Worm (Caenorhabditis elegans) whole organism, mixed stage, embryonic: ENCODE measurements around the gene T13C2.3.
A peak's percentile ranks its signal among the peaks of the same experiment; 100 is the strongest.

Experiments
- M03D4.4 ChIP-seq: sonication (generic microtip); optimal IDR thresholded peaks from 2 replicates; lab custom pipeline; 2017; ENCODE audit warnings: mild to moderate bottlenecking, missing genetic modification characterization, missing compliant biosample characterization
- bed-3 ChIP-seq: fragments of 200-800 bp; sonication (Bioruptor generic); optimal IDR thresholded peaks from 3 replicates; lab custom pipeline; 2018; ENCODE audit warnings: mild to moderate bottlenecking, missing genetic modification characterization, moderate library complexity, missing compliant biosample characterization
- blmp-1 ChIP-seq: fragments of 150-350 bp; optimal IDR thresholded peaks from 2 replicates; lab custom pipeline; 2014; ENCODE audit warnings: missing biosample characterization, missing genetic modification characterization
- ceh-39 ChIP-seq: fragments of 150-350 bp; optimal IDR thresholded peaks from 2 replicates; lab custom pipeline; 2014; ENCODE audit warnings: missing biosample characterization, missing genetic modification characterization
- ceh-43 ChIP-seq: fragments of 200-800 bp; sonication (Bioruptor generic); optimal IDR thresholded peaks from 2 replicates; lab custom pipeline; 2018; ENCODE audit warnings: mild to moderate bottlenecking, missing genetic modification characterization, moderate library complexity, missing compliant biosample characterization
- ceh-83 ChIP-seq: fragments of 200-800 bp; sonication (Bioruptor generic); optimal IDR thresholded peaks from 2 replicates; lab custom pipeline; 2018; ENCODE audit warnings: mild to moderate bottlenecking, missing genetic modification characterization, missing compliant biosample characterization
- ces-1 ChIP-seq: fragments of 150-350 bp; optimal IDR thresholded peaks from 2 replicates; lab custom pipeline; 2014; ENCODE audit warnings: missing biosample characterization, missing genetic modification reagents, missing genetic modification characterization
- cnd-1 ChIP-seq: fragments of 200-800 bp; sonication (Bioruptor generic); optimal IDR thresholded peaks from 2 replicates; lab custom pipeline; 2018; ENCODE audit warnings: mild to moderate bottlenecking, missing genetic modification characterization, missing compliant biosample characterization
- drap-1 ChIP-seq: fragments of 200-800 bp; sonication (Bioruptor generic); optimal IDR thresholded peaks from 3 replicates; lab custom pipeline; 2018; ENCODE audit warnings: mild to moderate bottlenecking, missing genetic modification characterization, missing compliant biosample characterization
- elt-1 ChIP-seq: sonication (generic microtip); optimal IDR thresholded peaks from 2 replicates; lab custom pipeline; 2017; ENCODE audit warnings: missing genetic modification characterization, mild to moderate bottlenecking, missing compliant biosample characterization, antibody characterized with exemption, moderate library complexity, borderline replicate concordance; ENCODE audit not compliant: insufficient read depth
- elt-3 ChIP-seq: fragments of 150-350 bp; optimal IDR thresholded peaks from 2 replicates; lab custom pipeline; 2014; ENCODE audit warnings: missing biosample characterization, missing genetic modification characterization
- flh-1 ChIP-seq: fragments of 200-800 bp; sonication (Bioruptor generic); optimal IDR thresholded peaks from 2 replicates; lab custom pipeline; 2018; ENCODE audit warnings: mild to moderate bottlenecking, missing genetic modification characterization, moderate library complexity, missing compliant biosample characterization
- ham-2 ChIP-seq: fragments of 200-800 bp; sonication (Bioruptor generic); optimal IDR thresholded peaks from 2 replicates; lab custom pipeline; 2018; ENCODE audit warnings: mild to moderate bottlenecking, missing genetic modification characterization, missing compliant biosample characterization
- hlh-1 ChIP-seq: fragments of 150-350 bp; optimal IDR thresholded peaks from 2 replicates; lab custom pipeline; 2014; ENCODE audit warnings: missing biosample characterization, missing genetic modification reagents, missing genetic modification characterization
- lin-13 ChIP-seq: fragments of 150-350 bp; optimal IDR thresholded peaks from 2 replicates; lab custom pipeline; 2014; ENCODE audit warnings: missing biosample characterization, missing genetic modification characterization
- lin-32 ChIP-seq: fragments of 200-800 bp; sonication (Bioruptor generic); optimal IDR thresholded peaks from 2 replicates; lab custom pipeline; 2018; ENCODE audit warnings: mild to moderate bottlenecking, missing genetic modification characterization, missing compliant biosample characterization
- lsy-2 ChIP-seq: fragments of 150-350 bp; optimal IDR thresholded peaks from 2 replicates; lab custom pipeline; 2014; ENCODE audit warnings: missing biosample characterization, missing genetic modification characterization
- mab-5 ChIP-seq: fragments of 150-350 bp; optimal IDR thresholded peaks from 2 replicates; lab custom pipeline; 2014; ENCODE audit warnings: missing biosample characterization, missing genetic modification characterization
- mep-1 ChIP-seq: fragments of 150-350 bp; optimal IDR thresholded peaks from 2 replicates; lab custom pipeline; 2017; ENCODE audit warnings: missing biosample characterization, missing genetic modification reagents, missing genetic modification characterization, inconsistent platforms
- mls-2 ChIP-seq: sonication (generic microtip); optimal IDR thresholded peaks from 2 replicates; lab custom pipeline; 2016; ENCODE audit warnings: mild to moderate bottlenecking, missing genetic modification characterization, moderate library complexity, missing compliant biosample characterization
- nhr-12 ChIP-seq: fragments of 150-350 bp; optimal IDR thresholded peaks from 2 replicates; lab custom pipeline; 2014; ENCODE audit warnings: missing biosample characterization, missing genetic modification characterization
- nhr-2 ChIP-seq: fragments of 150-350 bp; optimal IDR thresholded peaks from 2 replicates; lab custom pipeline; 2014; ENCODE audit warnings: missing biosample characterization, missing genetic modification characterization
- nhr-237 ChIP-seq: fragments of 150-350 bp; optimal IDR thresholded peaks from 2 replicates; lab custom pipeline; 2014; ENCODE audit warnings: missing biosample characterization, missing genetic modification characterization
- nhr-76 ChIP-seq: sonication (generic microtip); optimal IDR thresholded peaks from 2 replicates; lab custom pipeline; 2017; ENCODE audit warnings: missing biosample characterization, missing genetic modification characterization
- pha-4 ChIP-seq: fragments of 150-350 bp; optimal IDR thresholded peaks from 2 replicates; lab custom pipeline; 2018; ENCODE audit warnings: missing biosample characterization, missing genetic modification reagents, missing genetic modification characterization
- snpc-4 ChIP-seq: fragments of 150-350 bp; optimal IDR thresholded peaks from 2 replicates; lab custom pipeline; 2014; ENCODE audit warnings: missing biosample characterization, missing genetic modification characterization
- sptf-1 ChIP-seq: sonication (generic microtip); optimal IDR thresholded peaks from 2 replicates; lab custom pipeline; 2017; ENCODE audit warnings: mild to moderate bottlenecking, missing genetic modification characterization, moderate library complexity, missing compliant biosample characterization
- tbx-8 ChIP-seq: fragments of 200-800 bp; sonication (Bioruptor generic); optimal IDR thresholded peaks from 2 replicates; lab custom pipeline; 2018; ENCODE audit warnings: mild to moderate bottlenecking, missing genetic modification characterization, moderate library complexity, missing compliant biosample characterization
- unc-120 ChIP-seq: sonication (generic microtip); optimal IDR thresholded peaks from 2 replicates; lab custom pipeline; 2017; ENCODE audit warnings: missing genetic modification characterization, missing compliant biosample characterization; ENCODE audit not compliant: poor library complexity, severe bottlenecking
- unc-39 ChIP-seq: fragments of 150-350 bp; optimal IDR thresholded peaks from 2 replicates; lab custom pipeline; 2014; ENCODE audit warnings: missing biosample characterization, missing genetic modification characterization
- unc-62 ChIP-seq: fragments of 150-350 bp; optimal IDR thresholded peaks from 2 replicates; lab custom pipeline; 2014; ENCODE audit warnings: missing biosample characterization, missing genetic modification reagents, missing genetic modification characterization
- zip-8 ChIP-seq: fragments of 150-350 bp; optimal IDR thresholded peaks from 2 replicates; lab custom pipeline; 2014; ENCODE audit warnings: missing biosample characterization, missing genetic modification characterization
- ztf-11 ChIP-seq: fragments of 150-350 bp; optimal IDR thresholded peaks from 2 replicates; lab custom pipeline; 2014; ENCODE audit warnings: missing biosample characterization, missing genetic modification characterization

The T13C2.3 gene

DNA sequence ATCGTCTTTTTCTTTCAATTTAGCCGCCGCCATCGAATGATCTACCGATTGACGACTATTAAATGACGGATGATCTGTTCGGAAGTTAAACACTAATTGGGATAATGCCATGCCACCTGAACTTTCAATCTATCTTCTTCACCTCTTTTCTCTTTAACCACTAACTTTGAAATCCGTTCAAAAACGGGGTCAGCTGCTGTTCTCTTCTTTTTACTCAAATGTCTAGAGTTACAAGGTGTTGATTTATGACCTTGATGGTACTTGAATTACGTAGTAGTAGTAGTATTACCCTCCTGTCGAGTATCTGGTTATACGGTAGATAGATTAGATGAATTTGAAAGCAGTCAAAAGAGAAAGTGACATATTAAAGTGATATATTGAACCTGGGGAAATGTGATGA is 32.1 kb downstream of the T13C2.3 start:
- TF ChIP-seq hlh-1 (tag; lab: Kevin White, UChicago) = peak; percentile 27
- TF ChIP-seq cnd-1 = no peak
- peak; percentile 27 for TF ChIP-seq blmp-1 (tag; lab: Kevin White, UChicago)
- TF ChIP-seq mep-1 (tag; lab: Kevin White, UChicago) = no peak
- no peak for TF ChIP-seq pha-4 (tag; lab: Kevin White, UChicago)
- no peak for TF ChIP-seq drap-1 (GFP tag; lab: Kevin White, UChicago)
- TF ChIP-seq unc-62 (GFP tag; lab: Kevin White, UChicago) = peak; percentile 56
- no peak for TF ChIP-seq nhr-76

DNA sequence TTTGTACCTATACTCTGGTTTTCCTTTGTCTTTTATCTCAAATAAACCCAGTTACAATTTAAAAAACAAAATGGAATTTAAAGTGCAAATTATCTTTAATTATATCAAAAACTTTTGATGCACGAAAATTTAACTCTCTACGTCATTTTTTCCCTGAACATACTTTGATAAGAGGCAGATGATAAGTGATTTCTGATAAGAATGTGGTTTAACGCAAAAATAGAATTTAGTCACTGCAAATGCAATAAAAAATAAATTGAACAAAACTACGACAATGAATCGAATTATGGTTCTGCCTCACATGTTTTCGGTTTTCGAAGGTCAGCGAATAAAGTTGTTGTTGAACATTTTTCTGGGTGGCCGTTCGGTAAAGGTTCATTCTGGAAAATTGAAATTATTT is 32.8 kb downstream of the T13C2.3 start:
- TF ChIP-seq mls-2 (no peak), ces-1 (GFP tag; lab: Kevin White, UChicago) (peak; percentile 56)

DNA sequence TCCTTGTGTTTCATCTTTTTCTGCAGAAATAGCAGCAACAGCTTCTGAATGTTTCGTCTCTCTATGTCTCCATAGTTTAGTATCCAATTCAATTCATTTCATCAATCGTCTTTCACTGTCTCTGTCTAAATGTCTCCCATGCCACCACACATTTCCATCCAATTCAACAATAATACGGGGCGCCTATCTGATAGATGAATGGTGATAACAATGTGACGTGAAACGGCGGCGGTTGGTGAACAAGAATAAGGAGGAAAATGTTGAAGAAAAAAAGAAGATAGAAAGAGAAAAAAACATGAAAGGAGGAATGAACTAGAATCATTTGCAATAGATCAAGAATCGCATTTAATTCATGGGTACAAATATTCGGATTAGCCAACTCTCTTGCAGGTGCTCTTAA is 33.3 kb downstream of the T13C2.3 start:
- no peak for TF ChIP-seq sptf-1 (tag; lab: Kevin White, UChicago)
- TF ChIP-seq nhr-2 (tag; lab: Kevin White, UChicago) = no peak
- TF ChIP-seq flh-1 (GFP tag; lab: Kevin White, UChicago) = no peak
- peak; percentile 39 for TF ChIP-seq hlh-1 (tag; lab: Kevin White, UChicago)
- TF ChIP-seq unc-120 (tag; lab: Kevin White, UChicago) = peak; percentile 46
- no peak for TF ChIP-seq ceh-83 (GFP tag; lab: Kevin White, UChicago)
- TF ChIP-seq unc-62 (GFP tag; lab: Kevin White, UChicago) = peak; percentile 95
- TF ChIP-seq mls-2 = no peak
- TF ChIP-seq bed-3 (GFP tag; lab: Kevin White, UChicago) = no peak
- peak; percentile 61 for TF ChIP-seq elt-1 (tag; lab: Kevin White, UChicago)
- no peak for TF ChIP-seq M03D4.4 (tag; lab: Kevin White, UChicago)
- peak; percentile 24 for TF ChIP-seq ces-1 (GFP tag; lab: Kevin White, UChicago)
- no peak for TF ChIP-seq ceh-39 (tag; lab: Kevin White, UChicago)
- TF ChIP-seq zip-8 (tag; lab: Kevin White, UChicago) = no peak

- TF ChIP-seq ceh-83 (GFP tag; lab: Kevin White, UChicago) = no peak
- peak; percentile 98 for TF ChIP-seq unc-62 (GFP tag; lab: Kevin White, UChicago)
- TF ChIP-seq unc-120 (tag; lab: Kevin White, UChicago) = peak; percentile 47
- TF ChIP-seq hlh-1 (tag; lab: Kevin White, UChicago) = peak; percentile 88
- peak; percentile 73 for TF ChIP-seq nhr-2 (tag; lab: Kevin White, UChicago)
- TF ChIP-seq, all 35 proteins: peak for 4
Observed at ce11 chrII:6823233-6823632, 34.2 kb downstream of the T13C2.3 start.

ce11 chrII:6823912-6824311 is 34.9 kb downstream of the T13C2.3 start:
- TF ChIP-seq ceh-43 (GFP tag; lab: Kevin White, UChicago) = no peak
- TF ChIP-seq unc-120 (tag; lab: Kevin White, UChicago) = peak; percentile 6
- TF ChIP-seq mep-1 (tag; lab: Kevin White, UChicago) = no peak
- no peak for TF ChIP-seq lin-32 (GFP tag; lab: Kevin White, UChicago)
- TF ChIP-seq tbx-8 (GFP tag; lab: Kevin White, UChicago) = no peak
- no peak for TF ChIP-seq cnd-1
- TF ChIP-seq ces-1 (GFP tag; lab: Kevin White, UChicago) = peak; percentile 14
- TF ChIP-seq, all 35 proteins: peak for 2

DNA sequence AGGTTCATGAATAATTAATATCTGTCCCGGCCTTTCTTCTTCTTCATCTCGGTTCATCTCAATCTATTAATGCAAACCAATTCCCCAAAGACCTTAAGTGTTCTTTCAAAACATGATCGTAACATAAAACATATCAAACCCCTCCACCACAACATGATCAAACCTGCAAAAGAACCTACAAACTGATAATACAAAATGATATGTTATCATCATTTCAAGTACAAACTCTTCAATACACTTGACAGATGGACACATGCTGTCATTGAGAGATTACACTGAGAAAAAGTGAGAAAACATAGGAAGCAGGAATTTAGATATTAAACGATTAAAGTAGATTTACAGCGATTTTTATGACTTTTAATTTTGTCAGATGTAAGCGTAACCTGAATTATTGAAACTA is 35.5 kb downstream of the T13C2.3 start:
- no peak for TF ChIP-seq sptf-1 (tag; lab: Kevin White, UChicago)
- TF ChIP-seq nhr-237 = no peak
- peak; percentile 91 for TF ChIP-seq unc-62 (GFP tag; lab: Kevin White, UChicago)
- TF ChIP-seq ztf-11 (tag; lab: Kevin White, UChicago) = no peak
- no peak for TF ChIP-seq cnd-1

ce11 chrII:6825732-6826131 is 36.7 kb downstream of the T13C2.3 start:
- TF ChIP-seq unc-39 (tag; lab: Kevin White, UChicago) = no peak
- TF ChIP-seq lin-13 (tag; lab: Kevin White, UChicago) = no peak
- TF ChIP-seq M03D4.4 (tag; lab: Kevin White, UChicago) = peak; percentile 21
- TF ChIP-seq lin-32 (GFP tag; lab: Kevin White, UChicago) = no peak
- TF ChIP-seq pha-4 (tag; lab: Kevin White, UChicago) = no peak
- TF ChIP-seq nhr-12 = no peak
- TF ChIP-seq ham-2 = peak; percentile 90
- TF ChIP-seq zip-8 (tag; lab: Kevin White, UChicago) = no peak
- TF ChIP-seq tbx-8 (GFP tag; lab: Kevin White, UChicago) = no peak
- peak; percentile 20 for TF ChIP-seq mls-2
- TF ChIP-seq flh-1 (GFP tag; lab: Kevin White, UChicago) = no peak
- TF ChIP-seq snpc-4 = no peak
- TF ChIP-seq hlh-1 (tag; lab: Kevin White, UChicago) = peak; percentile 62
- no peak for TF ChIP-seq ceh-43 (GFP tag; lab: Kevin White, UChicago)
- no peak for TF ChIP-seq sptf-1 (tag; lab: Kevin White, UChicago)
- no peak for TF ChIP-seq nhr-237
- no peak for TF ChIP-seq cnd-1
- no peak for TF ChIP-seq elt-3 (tag; lab: Kevin White, UChicago)
- peak; percentile 96 for TF ChIP-seq unc-62 (GFP tag; lab: Kevin White, UChicago)
- TF ChIP-seq lsy-2 (tag; lab: Kevin White, UChicago) = no peak
- no peak for TF ChIP-seq ceh-39 (tag; lab: Kevin White, UChicago)
- TF ChIP-seq ceh-83 (GFP tag; lab: Kevin White, UChicago) = no peak
- peak; percentile 84 for TF ChIP-seq mab-5 (tag; lab: Kevin White, UChicago)
- TF ChIP-seq elt-1 (tag; lab: Kevin White, UChicago) = no peak
- no peak for TF ChIP-seq nhr-76
- TF ChIP-seq ces-1 (GFP tag; lab: Kevin White, UChicago) = peak; percentile 90
- peak; percentile 77 for TF ChIP-seq unc-120 (tag; lab: Kevin White, UChicago)
